Fruit fly (Drosophila melanogaster): Measurements from ENCODE around the gene CG14572.

Gene CG14572

DNA sequence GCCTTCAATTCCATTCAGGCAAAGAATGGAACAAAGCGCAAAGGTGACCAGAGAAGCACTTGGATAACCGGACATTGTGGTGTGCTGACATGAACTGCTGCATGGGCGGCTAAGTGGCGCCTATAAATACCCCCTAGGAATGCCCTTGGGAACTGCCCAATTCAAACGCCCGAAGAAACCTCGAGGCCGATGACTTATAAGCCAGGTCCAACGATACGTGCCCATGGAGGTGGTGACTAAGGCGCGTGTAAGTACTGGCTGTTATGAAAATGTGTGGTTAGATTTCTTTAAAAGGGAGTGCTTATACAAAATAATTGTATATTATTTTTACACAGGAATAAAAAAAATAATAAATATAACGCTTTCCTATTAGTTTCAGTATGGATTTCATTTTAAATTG lies 11.0 kb upstream of the CG14572 start, which contains the start of gene CG14570:
Gene CG14570 (minus strand): TSS at position 101 of the 400 bp plus-strand sequence.
- TF ChIP-seq CG8944 (GFP tag; optimal IDR thresholded peaks at IDR 0.05) (no peak), CG11247 (GFP tag; IDR thresholded peaks at IDR 0.05) (peak; percentile 22; the same call in 1 of the 2 replicates)

DNA sequence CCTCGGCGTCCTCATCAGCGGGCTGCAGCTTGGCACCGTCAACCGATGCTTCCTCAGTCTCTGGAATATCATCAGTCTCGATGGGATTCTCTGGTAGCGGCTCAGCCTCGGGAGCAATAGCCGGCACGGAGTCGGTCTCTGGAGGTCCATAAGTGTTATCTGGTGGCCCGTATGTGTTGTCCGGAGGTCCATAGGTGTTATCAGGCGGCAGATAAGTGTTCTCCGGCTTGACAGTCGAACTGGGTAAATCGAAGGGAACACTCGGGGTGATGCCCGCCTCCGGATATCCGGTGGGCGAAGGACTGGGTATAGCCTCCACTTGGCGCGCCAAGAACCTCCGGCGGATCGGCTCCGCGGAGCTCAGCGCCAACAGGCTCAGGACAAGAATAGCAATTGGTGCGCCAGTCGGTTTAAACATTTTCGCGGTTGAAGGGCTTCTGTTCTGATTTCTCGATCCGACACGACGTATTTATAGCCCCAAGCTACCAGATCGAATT lies 10.2 kb upstream of the CG14572 start, which contains the start of gene CG14569:
Gene CG14569 (minus strand): TSS at position 447 of the 497 bp plus-strand sequence.
- TF ChIP-seq MBD-R2 (GFP tag; IDR thresholded peaks at IDR 0.05) (no peak), gce (GFP tag; IDR thresholded peaks at IDR 0.05) (0 out of 3 replicates have a peak, but pooled peaks have one; percentile 6), wor (GFP tag; IDR thresholded peaks at IDR 0.05) (no peak), pita (GFP tag; optimal IDR thresholded peaks at IDR 0.05) (no peak), CG6272 (GFP tag; IDR thresholded peaks at IDR 0.05) (no peak), grn (GFP tag; optimal IDR thresholded peaks at IDR 0.05) (no peak), Antp (GFP tag; optimal IDR thresholded peaks at IDR 0.05) (no peak), dysf (GFP tag; IDR thresholded peaks at IDR 0.05) (0 out of 3 replicates have a peak, but pooled peaks have one; percentile 27), Med (GFP tag) (peak; percentile 8), CG13287 (GFP tag; IDR thresholded peaks at IDR 0.05; ENCODE audit: partially characterized antibody) (no peak), CG12104 (GFP tag; optimal IDR thresholded peaks at IDR 0.05) (no peak), inv (GFP tag; IDR thresholded peaks at IDR 0.05; ENCODE audit: partially characterized antibody) (no peak), nom (GFP tag; optimal IDR thresholded peaks at IDR 0.05) (no peak), sima (GFP tag; optimal IDR thresholded peaks at IDR 0.05) (no peak), Elba2 (GFP tag; optimal IDR thresholded peaks at IDR 0.05) (no peak), tx (GFP tag; optimal IDR thresholded peaks at IDR 0.05) (no peak), Dfd (GFP tag; optimal IDR thresholded peaks at IDR 0.05) (no peak), Scr (GFP tag; IDR thresholded peaks at IDR 0.05; ENCODE audit: partially characterized antibody) (no peak), pum (GFP tag; optimal IDR thresholded peaks at IDR 0.05) (no peak), CG3065 (GFP tag; optimal IDR thresholded peaks at IDR 0.05) (no peak), CG15601 (tag; optimal IDR thresholded peaks at IDR 0.05) (no peak), Dek (tag; optimal IDR thresholded peaks at IDR 0.05) (no peak), ash1 (GFP tag; optimal IDR thresholded peaks at IDR 0.05) (no peak)

DNA sequence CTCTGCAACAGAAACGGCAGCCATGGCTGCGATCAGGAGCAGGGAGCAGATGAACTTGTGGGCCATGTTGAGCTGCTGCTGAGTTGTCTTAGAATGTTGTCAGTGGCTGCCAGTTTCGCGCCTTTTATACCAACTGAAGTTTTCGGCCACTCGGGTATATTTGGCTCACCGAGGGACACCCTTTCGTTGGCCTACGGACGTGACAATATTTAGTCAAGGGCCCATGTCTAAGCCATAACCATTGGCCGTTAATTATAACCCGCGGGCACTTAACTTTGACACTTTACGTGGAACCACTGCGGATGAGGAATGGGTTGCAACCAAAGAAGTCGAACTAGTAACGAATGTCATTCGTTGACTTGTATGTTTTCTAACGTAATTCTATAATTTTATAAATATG lies 7.9 kb upstream of the CG14572 start, which contains the start of gene CG14568:
Gene CG14568 (minus strand): TSS at position 101 of the 400 bp plus-strand sequence.
- TF ChIP-seq BEAF-32 (GFP tag; optimal IDR thresholded peaks at IDR 0.05) (no peak), cas (GFP tag; IDR thresholded peaks at IDR 0.05) (no peak), fd3F (GFP tag; optimal IDR thresholded peaks at IDR 0.05) (no peak), kah (GFP tag; optimal IDR thresholded peaks at IDR 0.05) (no peak), crc (GFP tag; optimal IDR thresholded peaks at IDR 0.05) (no peak), CG15073 (GFP tag; optimal IDR thresholded peaks at IDR 0.05) (no peak), ap (GFP tag; IDR thresholded peaks at IDR 0.05) (no peak), CG14441 (GFP tag; IDR thresholded peaks at IDR 0.05) (no peak), run (tag; optimal IDR thresholded peaks at IDR 0.05) (no peak), CG10543 (GFP tag; optimal IDR thresholded peaks at IDR 0.05) (no peak), CG10366 (GFP tag; IDR thresholded peaks at IDR 0.05) (no peak)

DNA sequence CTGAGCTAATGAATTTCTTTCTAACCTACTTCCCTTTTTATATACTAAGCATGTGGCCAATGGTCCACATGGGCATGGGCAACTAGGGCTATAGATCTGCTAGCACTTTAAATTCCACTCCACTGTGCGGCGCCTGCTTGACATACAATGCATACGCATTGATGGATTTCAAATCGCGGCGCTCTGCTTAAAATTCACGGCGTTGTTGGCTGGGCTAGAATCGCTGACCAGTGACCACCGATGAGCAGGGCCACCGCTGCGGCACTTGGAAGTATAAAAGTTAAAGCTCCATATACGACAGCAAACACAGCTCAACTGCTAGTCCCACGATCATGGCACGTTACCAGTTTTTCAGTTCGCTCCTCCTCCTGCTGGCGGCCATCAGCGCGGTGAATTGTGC lies 7.5 kb upstream of the CG14572 start, which contains the start of gene CG14573:
Gene CG14573 (plus strand): TSS at position 301 of the 400 bp plus-strand sequence.
- 0 out of 2 replicates have a peak, but pooled peaks have one; percentile 28 for TF ChIP-seq vvl (GFP tag; IDR thresholded peaks at IDR 0.05)
- no peak for TF ChIP-seq Dll (GFP tag; IDR thresholded peaks at IDR 0.05; ENCODE audit: partially characterized antibody)
